Worm (Caenorhabditis elegans) whole organism, L2 larva: ENCODE results near the gene grl-8.

ENCODE experiments used
- R02D3.7 ChIP-seq: fragments of 150-350 bp; optimal IDR thresholded peaks from 2 replicates; lab custom pipeline; 2014; ENCODE audit warnings: missing biosample characterization, missing genetic modification characterization
- aly-2 ChIP-seq: fragments of 150-350 bp; optimal IDR thresholded peaks from 2 replicates; lab custom pipeline; 2014; ENCODE audit warnings: missing biosample characterization, missing genetic modification characterization
- ama-1 ChIP-seq: fragments of 150-350 bp; optimal IDR thresholded peaks from 2 replicates; lab custom pipeline; 2018; ENCODE audit warnings: inconsistent platforms
- lin-13 ChIP-seq: fragments of 150-350 bp; optimal IDR thresholded peaks from 2 replicates; lab custom pipeline; 2014; ENCODE audit warnings: missing biosample characterization, missing genetic modification reagents, missing genetic modification characterization
- mdl-1 ChIP-seq, 2 experiments: fragments of 150-350 bp in 1 of 2; sonication (generic microtip) in 1 of 2; optimal IDR thresholded peaks; 2 replicates each; lab custom pipeline; 2017; ENCODE audit warnings: missing biosample characterization in 2 of 2, missing genetic modification characterization in 2 of 2
- nhr-6 ChIP-seq: fragments of 150-350 bp; optimal IDR thresholded peaks from 2 replicates; lab custom pipeline; 2014; ENCODE audit warnings: missing biosample characterization, missing genetic modification characterization
- snpc-4 ChIP-seq: fragments of 150-350 bp; optimal IDR thresholded peaks from 2 replicates; lab custom pipeline; 2014; ENCODE audit warnings: missing biosample characterization, missing genetic modification characterization
- zag-1 ChIP-seq: fragments of 150-350 bp; optimal IDR thresholded peaks from 2 replicates; lab custom pipeline; 2014; ENCODE audit warnings: missing biosample characterization, missing genetic modification characterization
- ztf-4 ChIP-seq: fragments of 150-350 bp; optimal IDR thresholded peaks from 2 replicates; lab custom pipeline; 2014; ENCODE audit warnings: missing biosample characterization, missing genetic modification characterization

ce11 chrV:6736108-6736507 is 3.2 kb upstream of the grl-8 start:
- no peak for TF ChIP-seq nhr-6 (tag; lab: Kevin White, UChicago)
- no peak for TF ChIP-seq lin-13 (GFP tag; lab: Kevin White, UChicago)
- TF ChIP-seq R02D3.7 (tag; lab: Kevin White, UChicago) = no peak
- TF ChIP-seq ztf-4 (tag; lab: Kevin White, UChicago) = no peak
- no peak for TF ChIP-seq mdl-1 (tag; optimal IDR thresholded peaks at IDR 0.05; lab: Kevin White, UChicago)
- no peak for TF ChIP-seq zag-1 (tag; lab: Kevin White, UChicago)
- TF ChIP-seq ama-1 (lab: Kevin White, UChicago) = no peak
- TF ChIP-seq aly-2 (tag; lab: Kevin White, UChicago) = no peak
- TF ChIP-seq snpc-4 (tag; lab: Kevin White, UChicago) = no peak
